Fruit fly (Drosophila melanogaster) whole organism, prepupa: ENCODE data around the gene gNacalpha.

ENCODE experiments used
- CG10631 ChIP-seq: fragments of 200-800 bp; sonication (Bioruptor generic); optimal IDR thresholded peaks from 2 replicates; lab custom pipeline; 2016; ENCODE audit warnings: missing biosample characterization, missing genetic modification characterization
- CG11294 ChIP-seq: fragments of 200-800 bp; sonication (Bioruptor generic); IDR thresholded peaks from 2 replicates; pipeline ENCODE4 v1.3.6; 2022; ENCODE audit warnings: missing biosample characterization, missing genetic modification characterization
- CG11902 ChIP-seq: fragments of 200-800 bp; sonication (Bioruptor generic); optimal IDR thresholded peaks from 3 replicates; lab custom pipeline; 2016; ENCODE audit warnings: missing biosample characterization, missing genetic modification characterization
- CG15336 ChIP-seq: fragments of 200-800 bp; sonication (Bioruptor generic); IDR thresholded peaks from 2 replicates; pipeline ENCODE4 v1.3.6; 2022; ENCODE audit warnings: missing biosample characterization, missing genetic modification characterization
- CG1621 ChIP-seq: fragments of 200-800 bp; sonication (Bioruptor generic); optimal IDR thresholded peaks from 3 replicates; lab custom pipeline; 2018; ENCODE audit warnings: missing biosample characterization, mild to moderate bottlenecking, missing genetic modification characterization
- CG16779 ChIP-seq: fragments of 200-800 bp; sonication (Bioruptor generic); optimal IDR thresholded peaks from 3 replicates; lab custom pipeline; 2017; ENCODE audit warnings: missing biosample characterization, mild to moderate bottlenecking, missing genetic modification characterization
- CG3032 ChIP-seq: fragments of 200-800 bp; optimal IDR thresholded peaks from 2 replicates; lab custom pipeline; 2019; ENCODE audit warnings: missing biosample characterization, mild to moderate bottlenecking, missing genetic modification characterization, moderate library complexity
- CG31627 ChIP-seq: fragments of 200-800 bp; sonication (Bioruptor generic); optimal IDR thresholded peaks from 3 replicates; lab custom pipeline; 2016; ENCODE audit warnings: missing biosample characterization, missing genetic modification characterization
- CG3919 ChIP-seq: fragments of 200-800 bp; sonication (Bioruptor generic); optimal IDR thresholded peaks from 3 replicates; lab custom pipeline; 2016; ENCODE audit warnings: missing biosample characterization, missing genetic modification characterization
- CG6163 ChIP-seq: fragments of 200-800 bp; sonication (Bioruptor generic); IDR thresholded peaks from 3 replicates; pipeline ENCODE4 v1.3.6; 2022; ENCODE audit warnings: missing biosample characterization, missing genetic modification characterization
- CG6792 ChIP-seq: fragments of 200-800 bp; sonication (Bioruptor generic); optimal IDR thresholded peaks from 3 replicates; lab custom pipeline; 2016; ENCODE audit warnings: missing biosample characterization, missing genetic modification characterization
- CG6808 ChIP-seq: fragments of 200-800 bp; sonication (Bioruptor generic); optimal IDR thresholded peaks from 3 replicates; lab custom pipeline; 2017; ENCODE audit warnings: missing biosample characterization, missing genetic modification characterization, mild to moderate bottlenecking, moderate library complexity, missing genetic modification reagents
- CG6854 ChIP-seq: fragments of 200-800 bp; sonication (Bioruptor generic); optimal IDR thresholded peaks from 2 replicates; lab custom pipeline; 2017; ENCODE audit warnings: missing biosample characterization, mild to moderate bottlenecking, missing genetic modification characterization
- CG7368 ChIP-seq: fragments of 200-800 bp; sonication (Bioruptor generic); optimal IDR thresholded peaks from 3 replicates; lab custom pipeline; 2016; ENCODE audit warnings: missing biosample characterization, missing genetic modification characterization
- CG8119 ChIP-seq: fragments of 200-800 bp; sonication (Bioruptor generic); IDR thresholded peaks from 3 replicates; pipeline ENCODE4 v1.3.6; 2022; ENCODE audit warnings: missing biosample characterization, missing genetic modification characterization
- CG8632 ChIP-seq: fragments of 200-800 bp; sonication (Bioruptor generic); optimal IDR thresholded peaks from 3 replicates; lab custom pipeline; 2016; ENCODE audit warnings: missing biosample characterization, missing genetic modification characterization
- CG9139 ChIP-seq: fragments of 200-800 bp; sonication (Bioruptor generic); optimal IDR thresholded peaks from 3 replicates; lab custom pipeline; 2017; ENCODE audit warnings: missing biosample characterization, mild to moderate bottlenecking, missing genetic modification characterization
- Eip75B ChIP-seq: fragments of 200-800 bp; sonication (Bioruptor generic); optimal IDR thresholded peaks from 3 replicates; lab custom pipeline; 2016; ENCODE audit warnings: missing biosample characterization, missing genetic modification characterization
- Eip78C ChIP-seq: fragments of 200-800 bp; sonication (Bioruptor generic); peaks from one replicate; lab custom pipeline; 2016; ENCODE audit warnings: missing biosample characterization, missing genetic modification characterization
- Gug ChIP-seq: fragments of 200-800 bp; sonication (Bioruptor generic); IDR thresholded peaks from 2 replicates; pipeline ENCODE4 v1.3.6; 2022; ENCODE audit warnings: missing biosample characterization, missing genetic modification characterization
- Hr38 ChIP-seq: sonication (Bioruptor generic); optimal IDR thresholded peaks from 2 replicates; lab custom pipeline; 2016; ENCODE audit warnings: missing biosample characterization, missing genetic modification characterization
- Hr39 ChIP-seq: fragments of 200-800 bp; sonication (Bioruptor generic); optimal IDR thresholded peaks from 2 replicates; lab custom pipeline; 2016; ENCODE audit warnings: missing biosample characterization, missing genetic modification characterization
- Hr4 ChIP-seq: fragments of 200-800 bp; sonication (Bioruptor generic); optimal IDR thresholded peaks from 3 replicates; lab custom pipeline; 2016; ENCODE audit warnings: missing biosample characterization, missing genetic modification characterization
- Lpt ChIP-seq: fragments of 200-800 bp; sonication (Bioruptor generic); optimal IDR thresholded peaks from 3 replicates; lab custom pipeline; 2016; ENCODE audit warnings: missing biosample characterization, missing genetic modification characterization
- Met ChIP-seq: fragments of 200-800 bp; sonication (Bioruptor generic); optimal IDR thresholded peaks from 3 replicates; lab custom pipeline; 2016; ENCODE audit warnings: missing biosample characterization, missing genetic modification characterization
- OdsH ChIP-seq: fragments of 200-800 bp; sonication (Bioruptor generic); optimal IDR thresholded peaks from 3 replicates; lab custom pipeline; 2016; ENCODE audit warnings: missing biosample characterization, missing genetic modification characterization
- Sox102F ChIP-seq: fragments of 200-800 bp; sonication (Bioruptor generic); optimal IDR thresholded peaks from 2 replicates; lab custom pipeline; 2016; ENCODE audit warnings: missing biosample characterization, mild to moderate bottlenecking, missing genetic modification characterization
- Sox14 ChIP-seq: fragments of 200-800 bp; sonication (Bioruptor generic); optimal IDR thresholded peaks from 3 replicates; lab custom pipeline; 2016; ENCODE audit warnings: missing biosample characterization, missing genetic modification characterization
- Sox15 ChIP-seq: fragments of 200-800 bp; sonication (Bioruptor generic); optimal IDR thresholded peaks from 3 replicates; lab custom pipeline; 2016; ENCODE audit warnings: missing biosample characterization, missing genetic modification characterization
- achi ChIP-seq: fragments of 200-800 bp; sonication (Bioruptor generic); optimal IDR thresholded peaks from 3 replicates; lab custom pipeline; 2016; ENCODE audit warnings: missing biosample characterization, missing genetic modification characterization
- cyc ChIP-seq: fragments of 200-800 bp; sonication (Bioruptor generic); optimal IDR thresholded peaks from 3 replicates; lab custom pipeline; 2016; ENCODE audit warnings: missing biosample characterization, missing genetic modification characterization
- dac ChIP-seq: fragments of 200-800 bp; sonication (Bioruptor generic); optimal IDR thresholded peaks from 2 replicates; lab custom pipeline; 2017; ENCODE audit warnings: missing biosample characterization, mild to moderate bottlenecking, missing genetic modification characterization
- dsx ChIP-seq: fragments of 200-800 bp; optimal IDR thresholded peaks from 3 replicates; lab custom pipeline; 2019; ENCODE audit warnings: missing biosample characterization, mild to moderate bottlenecking, missing genetic modification characterization, moderate library complexity; ENCODE audit not compliant: poor library complexity, severe bottlenecking
- esn ChIP-seq: fragments of 200-800 bp; sonication (Bioruptor generic); optimal IDR thresholded peaks from 2 replicates; lab custom pipeline; 2016; ENCODE audit warnings: missing biosample characterization, mild to moderate bottlenecking, missing genetic modification characterization, moderate library complexity
- fd59A ChIP-seq: fragments of 200-800 bp; sonication (Bioruptor generic); optimal IDR thresholded peaks from 2 replicates; lab custom pipeline; 2017; ENCODE audit warnings: missing biosample characterization, mild to moderate bottlenecking, missing genetic modification characterization, missing genetic modification reagents
- fd85E ChIP-seq: fragments of 200-800 bp; sonication (Bioruptor generic); optimal IDR thresholded peaks from 3 replicates; lab custom pipeline; 2016; ENCODE audit warnings: missing biosample characterization, missing genetic modification characterization
- fkh ChIP-seq: fragments of 200-800 bp; sonication (Bioruptor generic); optimal IDR thresholded peaks from 3 replicates; lab custom pipeline; 2017; ENCODE audit warnings: missing biosample characterization, mild to moderate bottlenecking, missing genetic modification characterization, moderate library complexity
- net ChIP-seq: fragments of 200-800 bp; sonication (Bioruptor generic); optimal IDR thresholded peaks from 3 replicates; lab custom pipeline; 2016; ENCODE audit warnings: missing biosample characterization, missing genetic modification characterization
- pdm3 ChIP-seq: fragments of 200-800 bp; sonication (Bioruptor generic); optimal IDR thresholded peaks from 3 replicates; lab custom pipeline; 2016; ENCODE audit warnings: missing biosample characterization, missing genetic modification characterization
- salr ChIP-seq, 2 experiments: fragments of 200-800 bp; sonication (Bioruptor generic); optimal IDR thresholded peaks; 3 replicates each; lab custom pipeline; 2016 to 2018; ENCODE audit warnings: missing biosample characterization in 2 of 2, missing genetic modification characterization in 2 of 2, mild to moderate bottlenecking in 1 of 2
- spab ChIP-seq: fragments of 200-800 bp; sonication (Bioruptor generic); optimal IDR thresholded peaks from 2 replicates; lab custom pipeline; 2017; ENCODE audit warnings: missing biosample characterization, mild to moderate bottlenecking, missing genetic modification characterization, missing genetic modification reagents
- ss ChIP-seq, 2 experiments: fragments of 200-800 bp; sonication (Bioruptor generic); optimal IDR thresholded peaks; 2 replicates in 1 of 2; 3 replicates in 1 of 2; lab custom pipeline; 2017 to 2018; ENCODE audit warnings: mild to moderate bottlenecking in 2 of 2, missing biosample characterization in 2 of 2, missing genetic modification characterization in 2 of 2, moderate library complexity in 1 of 2
- svp ChIP-seq: fragments of 200-800 bp; sonication (Bioruptor generic); peaks from one replicate; lab custom pipeline; 2016; ENCODE audit warnings: missing biosample characterization, missing genetic modification characterization
- topi ChIP-seq: fragments of 200-800 bp; sonication (Bioruptor generic); optimal IDR thresholded peaks from 3 replicates; lab custom pipeline; 2016; ENCODE audit warnings: missing biosample characterization, missing genetic modification characterization
- vri ChIP-seq: fragments of 200-800 bp; sonication (Bioruptor generic); optimal IDR thresholded peaks from 3 replicates; lab custom pipeline; 2016; ENCODE audit warnings: missing biosample characterization, mild to moderate bottlenecking, missing genetic modification characterization

Gene gNacalpha

DNA sequence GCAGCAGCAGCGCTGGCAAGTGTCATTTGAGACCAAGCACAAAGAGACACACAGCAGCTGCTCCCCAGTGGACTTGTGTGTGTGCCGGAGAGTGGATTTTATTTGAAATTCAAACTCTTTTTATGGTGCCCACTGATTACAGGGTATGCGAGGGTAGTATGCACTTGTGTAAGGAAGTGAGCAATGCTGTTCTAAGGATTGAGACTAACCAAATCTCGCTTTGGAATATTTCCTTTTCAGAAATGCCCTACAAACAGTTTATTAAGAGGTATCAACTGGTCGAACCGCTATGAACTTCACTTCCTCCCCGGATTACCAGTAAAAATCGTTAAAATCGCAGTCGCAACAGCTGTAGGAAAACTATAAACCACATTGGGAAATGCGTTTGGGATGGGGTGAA, 38.7 kb downstream of the gNacalpha start (continued):
- TF ChIP-seq CG7368 (GFP tag; lab: Kevin White, UChicago) (peak; percentile 41), salr (GFP tag; optimal IDR thresholded peaks at IDR 0.05; lab: Kevin White, UChicago) (no peak), fd85E (GFP tag; lab: Kevin White, UChicago) (no peak), CG8632 (GFP tag; lab: Kevin White, UChicago) (no peak), fkh (GFP tag; lab: Kevin White, UChicago) (no peak), OdsH (no peak), esn (GFP tag; lab: Kevin White, UChicago) (peak; percentile 69), Gug (GFP tag; lab: Robert Waterston, UW) (peak; percentile 85), vri (GFP tag; lab: Kevin White, UChicago) (peak; percentile 38), Eip75B (GFP tag; lab: Kevin White, UChicago) (peak; percentile 54), CG11902 (GFP tag; lab: Kevin White, UChicago) (peak; percentile 18), CG9139 (no peak), Hr39 (GFP tag; lab: Kevin White, UChicago) (peak; percentile 81), CG6792 (peak; percentile 55), CG11294 (peak; percentile 77), CG3919 (GFP tag; lab: Kevin White, UChicago) (peak; percentile 67), CG6163 (peak; percentile 90), achi (GFP tag; lab: Kevin White, UChicago) (peak; percentile 64), Hr38 (no peak), CG6854 (GFP tag; lab: Kevin White, UChicago) (no peak), Eip78C (GFP tag; lab: Kevin White, UChicago) (peak; percentile 87), CG10631 (GFP tag; lab: Kevin White, UChicago) (no peak), CG15336 (GFP tag; lab: Robert Waterston, UW) (peak; percentile 92), CG1621 (tag; lab: Kevin White, UChicago) (peak; percentile 39), pdm3 (GFP tag; lab: Kevin White, UChicago) (peak; percentile 84), dsx (GFP tag; lab: Kevin White, UChicago) (no peak), dac (GFP tag; lab: Kevin White, UChicago) (peak; percentile 78)

DNA sequence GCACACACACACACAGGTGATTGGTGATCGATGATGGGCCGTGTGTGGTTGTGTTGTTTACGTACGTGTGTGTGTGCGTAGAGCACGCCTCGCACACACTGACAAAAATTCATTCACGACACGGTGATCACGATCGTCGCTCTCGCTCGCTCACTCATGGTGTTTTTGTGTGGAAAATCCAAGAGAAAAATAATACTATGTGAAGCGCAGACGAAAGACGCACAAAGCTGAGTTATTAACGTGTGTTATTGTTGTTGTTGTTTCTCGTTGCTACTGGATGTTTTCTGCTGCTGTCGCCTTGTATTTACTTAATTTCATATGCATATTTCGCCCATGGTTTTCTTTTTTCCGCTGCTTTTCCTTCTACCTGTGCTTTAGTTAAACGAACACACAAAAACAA, 40.0 kb downstream of the gNacalpha start:
- peak; percentile 53; the same call in 1 of the 3 replicates for TF ChIP-seq CG6163
- TF ChIP-seq Gug (GFP tag; lab: Robert Waterston, UW) = no peak
- peak; percentile 59 for TF ChIP-seq svp (GFP tag; lab: Kevin White, UChicago)
- peak; percentile 93 for TF ChIP-seq fkh (GFP tag; lab: Kevin White, UChicago)
- no peak for TF ChIP-seq CG8119
- no peak for TF ChIP-seq cyc (GFP tag; lab: Kevin White, UChicago)
- no peak for TF ChIP-seq OdsH
- TF ChIP-seq achi (GFP tag; lab: Kevin White, UChicago) = no peak
- no peak for TF ChIP-seq Hr39 (GFP tag; lab: Kevin White, UChicago)
- TF ChIP-seq Sox14 (GFP tag; lab: Kevin White, UChicago) = peak; percentile 38
- no peak for TF ChIP-seq CG16779 (tag; lab: Kevin White, UChicago)

DNA sequence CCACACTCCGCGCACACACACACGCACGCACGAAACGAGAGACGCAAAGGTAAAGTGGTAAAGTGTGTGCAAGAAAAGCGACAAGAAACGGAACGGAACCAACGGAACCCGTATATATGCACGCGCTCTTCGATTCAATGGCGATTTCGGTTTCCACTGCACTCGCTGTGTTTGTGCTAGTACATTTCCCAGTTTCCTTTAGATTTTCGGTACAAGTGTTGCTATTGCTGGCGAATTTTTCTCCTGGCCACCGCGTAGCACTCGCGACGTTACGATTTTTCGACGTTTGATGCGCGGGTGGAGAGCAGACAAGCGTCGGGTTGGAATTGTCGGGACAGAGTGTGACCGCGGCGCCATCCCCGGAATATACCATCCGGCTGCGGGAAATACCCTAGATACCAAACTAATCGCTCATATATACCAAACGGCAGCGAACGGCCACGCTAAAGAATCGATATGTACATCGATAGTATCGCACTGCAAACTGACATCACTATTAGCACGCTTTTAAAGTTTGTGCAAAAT, 40.5 kb downstream of the gNacalpha start, which contains the start of the genes S and ast:
Gene S, minus strand, starts transcription at position 347 of the 525 bp plus-strand sequence.
Gene ast, plus strand, starts transcription at position 480 of the 525 bp plus-strand sequence.
- TF ChIP-seq CG15336 (GFP tag; lab: Robert Waterston, UW) (peak; percentile 34; the same call in 1 of the 2 replicates), ss (GFP tag; optimal IDR thresholded peaks at IDR 0.05; lab: Kevin White, UChicago) (peak; percentile 2 to 45), net (GFP tag; lab: Kevin White, UChicago) (peak; percentile 22), Sox14 (GFP tag; lab: Kevin White, UChicago) (peak; percentile 13), OdsH (no peak), CG6808 (GFP tag; lab: Kevin White, UChicago) (peak; percentile 29), CG3032 (tag; lab: Kevin White, UChicago) (peak; percentile 3), Sox15 (no peak), topi (peak; percentile 20), cyc (GFP tag; lab: Kevin White, UChicago) (peak; percentile 13), spab (no peak), CG31627 (GFP tag; lab: Kevin White, UChicago) (no peak), fd59A (GFP tag; lab: Kevin White, UChicago) (no peak), Sox102F (GFP tag; lab: Kevin White, UChicago) (no peak), CG6854 (GFP tag; lab: Kevin White, UChicago) (peak; percentile 49), Hr39 (GFP tag; lab: Kevin White, UChicago) (no peak), Lpt (no peak), CG7368 (GFP tag; lab: Kevin White, UChicago) (no peak), dsx (GFP tag; lab: Kevin White, UChicago) (peak; percentile 24), CG10631 (GFP tag; lab: Kevin White, UChicago) (no peak), CG11294 (no peak), Met (GFP tag; lab: Kevin White, UChicago) (no peak), achi (GFP tag; lab: Kevin White, UChicago) (no peak), Eip78C (GFP tag; lab: Kevin White, UChicago) (peak; percentile 86), CG9139 (no peak), fd85E (GFP tag; lab: Kevin White, UChicago) (peak; percentile 10), CG1621 (tag; lab: Kevin White, UChicago) (peak; percentile 76), CG3919 (GFP tag; lab: Kevin White, UChicago) (peak; percentile 29), Hr4 (GFP tag; lab: Kevin White, UChicago) (no peak)
